Worm (Caenorhabditis elegans) whole organism, mixed stage, embryonic: ENCODE measurements around the gene F07B10.4.

Source experiments
- M03D4.4 ChIP-seq: sonication (generic microtip); optimal IDR thresholded peaks from 2 replicates; lab custom pipeline; 2017; ENCODE audit warnings: mild to moderate bottlenecking, missing genetic modification characterization, missing compliant biosample characterization
- bed-3 ChIP-seq: fragments of 200-800 bp; sonication (Bioruptor generic); optimal IDR thresholded peaks from 3 replicates; lab custom pipeline; 2018; ENCODE audit warnings: mild to moderate bottlenecking, missing genetic modification characterization, moderate library complexity, missing compliant biosample characterization
- ceh-39 ChIP-seq: fragments of 150-350 bp; optimal IDR thresholded peaks from 2 replicates; lab custom pipeline; 2014; ENCODE audit warnings: missing biosample characterization, missing genetic modification characterization
- ceh-83 ChIP-seq: fragments of 200-800 bp; sonication (Bioruptor generic); optimal IDR thresholded peaks from 2 replicates; lab custom pipeline; 2018; ENCODE audit warnings: mild to moderate bottlenecking, missing genetic modification characterization, missing compliant biosample characterization
- ces-1 ChIP-seq: fragments of 150-350 bp; optimal IDR thresholded peaks from 2 replicates; lab custom pipeline; 2014; ENCODE audit warnings: missing biosample characterization, missing genetic modification reagents, missing genetic modification characterization
- cnd-1 ChIP-seq: fragments of 200-800 bp; sonication (Bioruptor generic); optimal IDR thresholded peaks from 2 replicates; lab custom pipeline; 2018; ENCODE audit warnings: mild to moderate bottlenecking, missing genetic modification characterization, missing compliant biosample characterization
- drap-1 ChIP-seq: fragments of 200-800 bp; sonication (Bioruptor generic); optimal IDR thresholded peaks from 3 replicates; lab custom pipeline; 2018; ENCODE audit warnings: mild to moderate bottlenecking, missing genetic modification characterization, missing compliant biosample characterization
- elt-1 ChIP-seq: sonication (generic microtip); optimal IDR thresholded peaks from 2 replicates; lab custom pipeline; 2017; ENCODE audit warnings: missing genetic modification characterization, mild to moderate bottlenecking, missing compliant biosample characterization, antibody characterized with exemption, moderate library complexity, borderline replicate concordance; ENCODE audit not compliant: insufficient read depth
- elt-3 ChIP-seq: fragments of 150-350 bp; optimal IDR thresholded peaks from 2 replicates; lab custom pipeline; 2014; ENCODE audit warnings: missing biosample characterization, missing genetic modification characterization
- flh-1 ChIP-seq: fragments of 200-800 bp; sonication (Bioruptor generic); optimal IDR thresholded peaks from 2 replicates; lab custom pipeline; 2018; ENCODE audit warnings: mild to moderate bottlenecking, missing genetic modification characterization, moderate library complexity, missing compliant biosample characterization
- ham-2 ChIP-seq: fragments of 200-800 bp; sonication (Bioruptor generic); optimal IDR thresholded peaks from 2 replicates; lab custom pipeline; 2018; ENCODE audit warnings: mild to moderate bottlenecking, missing genetic modification characterization, missing compliant biosample characterization
- hlh-1 ChIP-seq: fragments of 150-350 bp; optimal IDR thresholded peaks from 2 replicates; lab custom pipeline; 2014; ENCODE audit warnings: missing biosample characterization, missing genetic modification reagents, missing genetic modification characterization
- lin-13 ChIP-seq: fragments of 150-350 bp; optimal IDR thresholded peaks from 2 replicates; lab custom pipeline; 2014; ENCODE audit warnings: missing biosample characterization, missing genetic modification characterization
- lin-32 ChIP-seq: fragments of 200-800 bp; sonication (Bioruptor generic); optimal IDR thresholded peaks from 2 replicates; lab custom pipeline; 2018; ENCODE audit warnings: mild to moderate bottlenecking, missing genetic modification characterization, missing compliant biosample characterization
- lsy-2 ChIP-seq: fragments of 150-350 bp; optimal IDR thresholded peaks from 2 replicates; lab custom pipeline; 2014; ENCODE audit warnings: missing biosample characterization, missing genetic modification characterization
- mab-5 ChIP-seq: fragments of 150-350 bp; optimal IDR thresholded peaks from 2 replicates; lab custom pipeline; 2014; ENCODE audit warnings: missing biosample characterization, missing genetic modification characterization
- mep-1 ChIP-seq: fragments of 150-350 bp; optimal IDR thresholded peaks from 2 replicates; lab custom pipeline; 2017; ENCODE audit warnings: missing biosample characterization, missing genetic modification reagents, missing genetic modification characterization, inconsistent platforms
- mls-2 ChIP-seq: sonication (generic microtip); optimal IDR thresholded peaks from 2 replicates; lab custom pipeline; 2016; ENCODE audit warnings: mild to moderate bottlenecking, missing genetic modification characterization, moderate library complexity, missing compliant biosample characterization
- nhr-12 ChIP-seq: fragments of 150-350 bp; optimal IDR thresholded peaks from 2 replicates; lab custom pipeline; 2014; ENCODE audit warnings: missing biosample characterization, missing genetic modification characterization
- nhr-2 ChIP-seq: fragments of 150-350 bp; optimal IDR thresholded peaks from 2 replicates; lab custom pipeline; 2014; ENCODE audit warnings: missing biosample characterization, missing genetic modification characterization
- nhr-237 ChIP-seq: fragments of 150-350 bp; optimal IDR thresholded peaks from 2 replicates; lab custom pipeline; 2014; ENCODE audit warnings: missing biosample characterization, missing genetic modification characterization
- nhr-28 ChIP-seq: fragments of 150-350 bp; optimal IDR thresholded peaks from 2 replicates; lab custom pipeline; 2014; ENCODE audit warnings: missing biosample characterization, missing genetic modification characterization
- nhr-76 ChIP-seq: sonication (generic microtip); optimal IDR thresholded peaks from 2 replicates; lab custom pipeline; 2017; ENCODE audit warnings: missing biosample characterization, missing genetic modification characterization
- sem-2 ChIP-seq: fragments of 200-800 bp; sonication (Bioruptor generic); optimal IDR thresholded peaks from 2 replicates; lab custom pipeline; 2018; ENCODE audit warnings: mild to moderate bottlenecking, missing genetic modification characterization, missing compliant biosample characterization
- sptf-1 ChIP-seq: sonication (generic microtip); optimal IDR thresholded peaks from 2 replicates; lab custom pipeline; 2017; ENCODE audit warnings: mild to moderate bottlenecking, missing genetic modification characterization, moderate library complexity, missing compliant biosample characterization
- tbx-8 ChIP-seq: fragments of 200-800 bp; sonication (Bioruptor generic); optimal IDR thresholded peaks from 2 replicates; lab custom pipeline; 2018; ENCODE audit warnings: mild to moderate bottlenecking, missing genetic modification characterization, moderate library complexity, missing compliant biosample characterization
- unc-120 ChIP-seq: sonication (generic microtip); optimal IDR thresholded peaks from 2 replicates; lab custom pipeline; 2017; ENCODE audit warnings: missing genetic modification characterization, missing compliant biosample characterization; ENCODE audit not compliant: poor library complexity, severe bottlenecking
- unc-39 ChIP-seq: fragments of 150-350 bp; optimal IDR thresholded peaks from 2 replicates; lab custom pipeline; 2014; ENCODE audit warnings: missing biosample characterization, missing genetic modification characterization
- zip-8 ChIP-seq: fragments of 150-350 bp; optimal IDR thresholded peaks from 2 replicates; lab custom pipeline; 2014; ENCODE audit warnings: missing biosample characterization, missing genetic modification characterization
- ztf-11 ChIP-seq: fragments of 150-350 bp; optimal IDR thresholded peaks from 2 replicates; lab custom pipeline; 2014; ENCODE audit warnings: missing biosample characterization, missing genetic modification characterization

F07B10.4 gene

ce11 chrV:11304879-11305278, 42.0 kb upstream of the F07B10.4 start, which contains the start of gene srh-45:
TSS of gene srh-45 (minus strand) at chrV:11304979.
- no peak for TF ChIP-seq ceh-83 (GFP tag; lab: Kevin White, UChicago)
- TF ChIP-seq lsy-2 (tag; lab: Kevin White, UChicago) = no peak
- no peak for TF ChIP-seq nhr-28
- no peak for TF ChIP-seq flh-1 (GFP tag; lab: Kevin White, UChicago)
- TF ChIP-seq unc-120 (tag; lab: Kevin White, UChicago) = no peak
- no peak for TF ChIP-seq nhr-76
- TF ChIP-seq unc-39 (tag; lab: Kevin White, UChicago) = no peak
- no peak for TF ChIP-seq mep-1 (tag; lab: Kevin White, UChicago)
- TF ChIP-seq hlh-1 = no peak
- no peak for TF ChIP-seq sptf-1 (tag; lab: Kevin White, UChicago)
- TF ChIP-seq M03D4.4 (tag; lab: Kevin White, UChicago) = no peak
- TF ChIP-seq elt-1 = no peak
- no peak for TF ChIP-seq nhr-12 (tag; lab: Kevin White, UChicago)
- TF ChIP-seq ces-1 (GFP tag; lab: Kevin White, UChicago) = no peak

ce11 chrV:11304200-11304599, 41.3 kb upstream of the F07B10.4 start:
- TF ChIP-seq mep-1 (tag; lab: Kevin White, UChicago) (no peak), nhr-237 (tag; lab: Kevin White, UChicago) (no peak), sptf-1 (tag; lab: Kevin White, UChicago) (no peak), ztf-11 (no peak), tbx-8 (GFP tag; lab: Kevin White, UChicago) (no peak), ceh-83 (GFP tag; lab: Kevin White, UChicago) (no peak), lin-32 (GFP tag; lab: Kevin White, UChicago) (no peak), M03D4.4 (tag; lab: Kevin White, UChicago) (no peak), mab-5 (no peak)

- TF ChIP-seq ztf-11 (no peak), drap-1 (no peak), mab-5 (no peak), unc-120 (tag; lab: Kevin White, UChicago) (no peak)
Measured at ce11 chrV:11302698-11303097, 39.8 kb upstream of the F07B10.4 start, which contains the start of gene srh-46. TSS of gene srh-46 (minus strand) at chrV:11302886.

DNA sequence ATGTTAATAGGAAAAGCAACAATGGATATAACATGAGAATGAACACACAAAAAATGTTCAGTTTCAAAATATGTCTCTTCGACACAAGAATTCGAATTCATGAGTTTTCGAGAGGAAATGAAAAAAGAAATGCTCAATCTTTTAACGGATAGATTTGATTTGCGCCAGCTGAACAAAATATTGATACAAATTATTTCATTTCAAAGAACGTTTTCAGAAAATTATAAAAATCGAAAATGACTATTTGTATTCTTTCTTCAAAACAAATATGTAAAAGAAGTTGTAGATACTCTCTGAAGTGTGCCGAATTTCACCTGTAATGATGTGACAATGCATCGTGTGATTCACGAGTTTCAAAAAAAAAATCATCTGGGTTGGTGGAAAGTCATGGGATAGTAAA, 37.6 kb upstream of the F07B10.4 start, which contains the start of gene srh-47:
Gene srh-47, minus strand, starts transcription at position 101 of the 400 bp plus-strand sequence.
- TF ChIP-seq drap-1 (no peak), nhr-237 (tag; lab: Kevin White, UChicago) (no peak), cnd-1 (no peak), mep-1 (tag; lab: Kevin White, UChicago) (no peak), ham-2 (GFP tag; lab: Kevin White, UChicago) (no peak), elt-3 (no peak), flh-1 (GFP tag; lab: Kevin White, UChicago) (no peak), elt-1 (no peak)

DNA sequence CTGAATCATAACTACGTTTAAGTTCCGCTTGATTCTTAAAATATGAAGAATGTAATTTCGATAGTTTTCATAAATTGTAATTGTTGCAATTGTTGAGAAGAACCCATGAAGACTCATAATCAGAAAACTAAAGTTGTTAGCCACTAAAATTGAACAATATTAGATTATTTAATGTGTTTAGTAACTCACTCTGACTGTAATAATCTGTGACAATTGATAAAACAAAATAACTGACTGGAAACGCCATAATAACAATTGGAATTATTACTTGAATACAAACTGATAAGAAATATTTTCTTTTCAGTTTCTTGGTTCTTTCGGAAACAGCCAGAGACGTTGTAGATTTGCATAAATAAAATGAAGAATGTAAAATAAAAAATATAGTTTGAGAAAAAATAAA, 36.5 kb upstream of the F07B10.4 start:
- no peak for TF ChIP-seq mls-2 (tag; lab: Kevin White, UChicago)
- no peak for TF ChIP-seq ham-2 (GFP tag; lab: Kevin White, UChicago)

DNA sequence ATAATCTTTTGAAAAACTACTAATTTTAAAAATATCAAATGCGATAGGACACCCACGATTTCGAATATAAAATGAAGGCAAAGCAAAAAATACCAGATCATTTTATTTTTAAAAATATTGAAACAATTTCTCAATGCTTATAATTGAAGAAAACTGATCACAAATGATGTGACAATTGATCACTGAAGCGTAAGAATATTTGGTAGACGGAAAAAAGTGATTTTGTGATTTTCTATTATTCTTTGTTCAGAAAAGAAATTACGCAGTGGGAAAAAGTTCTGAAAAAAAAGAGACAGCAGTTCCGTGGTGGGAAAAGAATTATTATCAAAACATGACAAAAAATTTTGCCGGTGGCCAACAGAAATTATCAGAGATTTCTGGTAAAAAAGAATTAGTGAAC, 35.7 kb upstream of the F07B10.4 start, which contains the start of gene T03F7.5:
Gene T03F7.5, minus strand, starts transcription at position 101 of the 400 bp plus-strand sequence.
- TF ChIP-seq elt-3 (no peak), cnd-1 (no peak), mep-1 (tag; lab: Kevin White, UChicago) (no peak), ceh-83 (GFP tag; lab: Kevin White, UChicago) (no peak), nhr-76 (no peak)

ce11 chrV:11294393-11294792, 31.5 kb upstream of the F07B10.4 start, which contains the start of gene T03F7.6:
TSS of gene T03F7.6 (plus strand) at chrV:11294693.
- TF ChIP-seq zip-8 (no peak), bed-3 (GFP tag; lab: Kevin White, UChicago) (no peak), nhr-12 (tag; lab: Kevin White, UChicago) (no peak), lin-13 (tag; lab: Kevin White, UChicago) (no peak), ham-2 (GFP tag; lab: Kevin White, UChicago) (no peak), hlh-1 (no peak), cnd-1 (no peak), mep-1 (tag; lab: Kevin White, UChicago) (no peak), ceh-83 (GFP tag; lab: Kevin White, UChicago) (no peak), ceh-39 (tag; lab: Kevin White, UChicago) (no peak), tbx-8 (GFP tag; lab: Kevin White, UChicago) (no peak), elt-3 (no peak), nhr-2 (tag; lab: Kevin White, UChicago) (no peak), drap-1 (no peak), sptf-1 (tag; lab: Kevin White, UChicago) (no peak), sem-2 (GFP tag; lab: Kevin White, UChicago) (no peak), M03D4.4 (tag; lab: Kevin White, UChicago) (no peak), mab-5 (no peak)
